Worm (Caenorhabditis elegans): ENCODE data around the gene lips-12.

DNA sequence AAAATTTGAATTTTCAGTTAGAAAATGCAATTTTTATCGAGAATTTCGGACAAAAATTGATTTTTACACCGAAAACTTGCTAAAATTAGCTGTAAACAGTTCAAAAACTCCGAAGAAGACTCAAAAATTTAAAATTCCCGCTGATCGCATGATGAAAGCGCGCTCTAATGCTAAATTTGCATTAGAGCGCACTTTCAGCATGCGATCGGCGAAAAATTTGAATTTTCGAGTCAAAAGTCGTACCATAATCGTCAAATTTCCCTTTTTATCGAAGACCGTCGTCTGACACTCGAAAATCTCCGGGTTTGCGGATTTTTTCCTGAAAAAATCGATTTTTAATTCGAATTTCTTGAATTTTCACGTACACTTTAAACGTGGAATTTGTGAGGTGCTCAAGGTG, 19.3 kb upstream of the lips-12 start:
- TF ChIP-seq egl-27 (tag; optimal IDR thresholded peaks at IDR 0.05): no peak
- no peak for TF ChIP-seq lin-15B (tag; optimal IDR thresholded peaks at IDR 0.05)
- no peak for TF ChIP-seq ama-1 (optimal IDR thresholded peaks at IDR 0.05)
- no peak for TF ChIP-seq dve-1 (tag; optimal IDR thresholded peaks at IDR 0.05; ENCODE audit: insufficient read depth)
